Fruit fly (Drosophila melanogaster): Measurements from ENCODE around the gene Saysd1.

dm6 chr3R:25215997-25216396 is 1.0 kb upstream of the Saysd1 start, which contains the start of gene CG31106:
- TF ChIP-seq CG8478 (optimal IDR thresholded peaks at IDR 0.05) (no peak), CTCF (optimal IDR thresholded peaks at IDR 0.05) (no peak)

Measured in S2 (cell line).